Fruit fly (Drosophila melanogaster) whole organism, prepupa: ENCODE data around the gene Gycbeta100B.
A peak's percentile ranks its signal among the peaks of the same experiment; 100 is the strongest.

Experiments
- Blimp-1 ChIP-seq: fragments of 200-800 bp; sonication (Bioruptor generic); optimal IDR thresholded peaks from 3 replicates; lab custom pipeline; 2017; ENCODE audit warnings: missing biosample characterization, missing genetic modification characterization, mild to moderate bottlenecking, moderate library complexity, missing genetic modification reagents
- CG10631 ChIP-seq: fragments of 200-800 bp; sonication (Bioruptor generic); optimal IDR thresholded peaks from 2 replicates; lab custom pipeline; 2016; ENCODE audit warnings: missing biosample characterization, missing genetic modification characterization
- CG10669 ChIP-seq: fragments of 200-800 bp; sonication (Bioruptor generic); optimal IDR thresholded peaks from 3 replicates; lab custom pipeline; 2018; ENCODE audit warnings: missing biosample characterization, mild to moderate bottlenecking, missing genetic modification characterization, moderate library complexity
- CG11294 ChIP-seq: fragments of 200-800 bp; sonication (Bioruptor generic); IDR thresholded peaks from 2 replicates; pipeline ENCODE4 v1.3.6; 2022; ENCODE audit warnings: missing biosample characterization, missing genetic modification characterization
- CG11762 ChIP-seq: fragments of 200-800 bp; sonication (Bioruptor generic); optimal IDR thresholded peaks from 3 replicates; lab custom pipeline; 2016; ENCODE audit warnings: missing biosample characterization, missing genetic modification characterization; ENCODE audit not compliant: insufficient read depth
- CG11902 ChIP-seq: fragments of 200-800 bp; sonication (Bioruptor generic); optimal IDR thresholded peaks from 3 replicates; lab custom pipeline; 2016; ENCODE audit warnings: missing biosample characterization, missing genetic modification characterization
- CG1621 ChIP-seq: fragments of 200-800 bp; sonication (Bioruptor generic); optimal IDR thresholded peaks from 3 replicates; lab custom pipeline; 2018; ENCODE audit warnings: missing biosample characterization, mild to moderate bottlenecking, missing genetic modification characterization
- CG16779 ChIP-seq: fragments of 200-800 bp; sonication (Bioruptor generic); optimal IDR thresholded peaks from 3 replicates; lab custom pipeline; 2017; ENCODE audit warnings: missing biosample characterization, mild to moderate bottlenecking, missing genetic modification characterization
- CG31627 ChIP-seq: fragments of 200-800 bp; sonication (Bioruptor generic); optimal IDR thresholded peaks from 3 replicates; lab custom pipeline; 2016; ENCODE audit warnings: missing biosample characterization, missing genetic modification characterization
- CG34406 ChIP-seq: fragments of 200-800 bp; sonication (Bioruptor generic); optimal IDR thresholded peaks from 3 replicates; lab custom pipeline; 2016; ENCODE audit warnings: missing biosample characterization, missing genetic modification characterization
- CG3919 ChIP-seq: fragments of 200-800 bp; sonication (Bioruptor generic); optimal IDR thresholded peaks from 3 replicates; lab custom pipeline; 2016; ENCODE audit warnings: missing biosample characterization, missing genetic modification characterization
- CG4318 ChIP-seq: fragments of 200-800 bp; sonication (Bioruptor generic); optimal IDR thresholded peaks from 3 replicates; lab custom pipeline; 2017; ENCODE audit warnings: missing biosample characterization, mild to moderate bottlenecking, missing genetic modification characterization
- CG6163 ChIP-seq: fragments of 200-800 bp; sonication (Bioruptor generic); IDR thresholded peaks from 3 replicates; pipeline ENCODE4 v1.3.6; 2022; ENCODE audit warnings: missing biosample characterization, missing genetic modification characterization
- CG6276 ChIP-seq: fragments of 200-800 bp; sonication (Bioruptor generic); optimal IDR thresholded peaks from 2 replicates; lab custom pipeline; 2017; ENCODE audit warnings: missing biosample characterization, mild to moderate bottlenecking, missing genetic modification characterization
- CG6792 ChIP-seq: fragments of 200-800 bp; sonication (Bioruptor generic); optimal IDR thresholded peaks from 3 replicates; lab custom pipeline; 2016; ENCODE audit warnings: missing biosample characterization, missing genetic modification characterization
- CG6808 ChIP-seq: fragments of 200-800 bp; sonication (Bioruptor generic); optimal IDR thresholded peaks from 3 replicates; lab custom pipeline; 2017; ENCODE audit warnings: missing biosample characterization, missing genetic modification characterization, mild to moderate bottlenecking, moderate library complexity, missing genetic modification reagents
- CG6854 ChIP-seq: fragments of 200-800 bp; sonication (Bioruptor generic); optimal IDR thresholded peaks from 2 replicates; lab custom pipeline; 2017; ENCODE audit warnings: missing biosample characterization, mild to moderate bottlenecking, missing genetic modification characterization
- CG7368 ChIP-seq: fragments of 200-800 bp; sonication (Bioruptor generic); optimal IDR thresholded peaks from 3 replicates; lab custom pipeline; 2016; ENCODE audit warnings: missing biosample characterization, missing genetic modification characterization
- CG8119 ChIP-seq: fragments of 200-800 bp; sonication (Bioruptor generic); IDR thresholded peaks from 3 replicates; pipeline ENCODE4 v1.3.6; 2022; ENCODE audit warnings: missing biosample characterization, missing genetic modification characterization
- CG8632 ChIP-seq: fragments of 200-800 bp; sonication (Bioruptor generic); optimal IDR thresholded peaks from 3 replicates; lab custom pipeline; 2016; ENCODE audit warnings: missing biosample characterization, missing genetic modification characterization
- CG9139 ChIP-seq: fragments of 200-800 bp; sonication (Bioruptor generic); optimal IDR thresholded peaks from 3 replicates; lab custom pipeline; 2017; ENCODE audit warnings: missing biosample characterization, mild to moderate bottlenecking, missing genetic modification characterization
- Eip75B ChIP-seq: fragments of 200-800 bp; sonication (Bioruptor generic); optimal IDR thresholded peaks from 3 replicates; lab custom pipeline; 2016; ENCODE audit warnings: missing biosample characterization, missing genetic modification characterization
- Eip93F ChIP-seq: fragments of 200-800 bp; sonication (Bioruptor generic); optimal IDR thresholded peaks from 2 replicates; lab custom pipeline; 2016; ENCODE audit warnings: missing biosample characterization, mild to moderate bottlenecking, missing genetic modification characterization
- Ets21C ChIP-seq: fragments of 200-800 bp; sonication (Bioruptor generic); optimal IDR thresholded peaks from 3 replicates; lab custom pipeline; 2016; ENCODE audit warnings: missing biosample characterization, missing genetic modification characterization
- Ets96B ChIP-seq: fragments of 200-800 bp; optimal IDR thresholded peaks from 2 replicates; lab custom pipeline; 2019; ENCODE audit warnings: missing biosample characterization, mild to moderate bottlenecking, missing genetic modification characterization, moderate library complexity
- Gug ChIP-seq: fragments of 200-800 bp; sonication (Bioruptor generic); IDR thresholded peaks from 2 replicates; pipeline ENCODE4 v1.3.6; 2022; ENCODE audit warnings: missing biosample characterization, missing genetic modification characterization
- Hr38 ChIP-seq: sonication (Bioruptor generic); optimal IDR thresholded peaks from 2 replicates; lab custom pipeline; 2016; ENCODE audit warnings: missing biosample characterization, missing genetic modification characterization
- Hr39 ChIP-seq: fragments of 200-800 bp; sonication (Bioruptor generic); optimal IDR thresholded peaks from 2 replicates; lab custom pipeline; 2016; ENCODE audit warnings: missing biosample characterization, missing genetic modification characterization
- Hr4 ChIP-seq: fragments of 200-800 bp; sonication (Bioruptor generic); optimal IDR thresholded peaks from 3 replicates; lab custom pipeline; 2016; ENCODE audit warnings: missing biosample characterization, missing genetic modification characterization
- Lpt ChIP-seq: fragments of 200-800 bp; sonication (Bioruptor generic); optimal IDR thresholded peaks from 3 replicates; lab custom pipeline; 2016; ENCODE audit warnings: missing biosample characterization, missing genetic modification characterization
- Met ChIP-seq: fragments of 200-800 bp; sonication (Bioruptor generic); optimal IDR thresholded peaks from 3 replicates; lab custom pipeline; 2016; ENCODE audit warnings: missing biosample characterization, missing genetic modification characterization
- OdsH ChIP-seq: fragments of 200-800 bp; sonication (Bioruptor generic); optimal IDR thresholded peaks from 3 replicates; lab custom pipeline; 2016; ENCODE audit warnings: missing biosample characterization, missing genetic modification characterization
- Smox ChIP-seq: fragments of 200-800 bp; sonication (Bioruptor generic); optimal IDR thresholded peaks from 3 replicates; lab custom pipeline; 2016; ENCODE audit warnings: missing biosample characterization, missing genetic modification characterization
- Sox102F ChIP-seq: fragments of 200-800 bp; sonication (Bioruptor generic); optimal IDR thresholded peaks from 2 replicates; lab custom pipeline; 2016; ENCODE audit warnings: missing biosample characterization, mild to moderate bottlenecking, missing genetic modification characterization
- Sox14 ChIP-seq: fragments of 200-800 bp; sonication (Bioruptor generic); optimal IDR thresholded peaks from 3 replicates; lab custom pipeline; 2016; ENCODE audit warnings: missing biosample characterization, missing genetic modification characterization
- Sox15 ChIP-seq: fragments of 200-800 bp; sonication (Bioruptor generic); optimal IDR thresholded peaks from 3 replicates; lab custom pipeline; 2016; ENCODE audit warnings: missing biosample characterization, missing genetic modification characterization
- achi ChIP-seq: fragments of 200-800 bp; sonication (Bioruptor generic); optimal IDR thresholded peaks from 3 replicates; lab custom pipeline; 2016; ENCODE audit warnings: missing biosample characterization, missing genetic modification characterization
- acj6 ChIP-seq: fragments of 200-800 bp; sonication (Bioruptor generic); optimal IDR thresholded peaks from 3 replicates; lab custom pipeline; 2016; ENCODE audit warnings: missing biosample characterization, missing genetic modification characterization
- cyc ChIP-seq: fragments of 200-800 bp; sonication (Bioruptor generic); optimal IDR thresholded peaks from 3 replicates; lab custom pipeline; 2016; ENCODE audit warnings: missing biosample characterization, missing genetic modification characterization
- dac ChIP-seq: fragments of 200-800 bp; sonication (Bioruptor generic); optimal IDR thresholded peaks from 2 replicates; lab custom pipeline; 2017; ENCODE audit warnings: missing biosample characterization, mild to moderate bottlenecking, missing genetic modification characterization
- dsx ChIP-seq: fragments of 200-800 bp; optimal IDR thresholded peaks from 3 replicates; lab custom pipeline; 2019; ENCODE audit warnings: missing biosample characterization, mild to moderate bottlenecking, missing genetic modification characterization, moderate library complexity; ENCODE audit not compliant: poor library complexity, severe bottlenecking
- fd59A ChIP-seq: fragments of 200-800 bp; sonication (Bioruptor generic); optimal IDR thresholded peaks from 2 replicates; lab custom pipeline; 2017; ENCODE audit warnings: missing biosample characterization, mild to moderate bottlenecking, missing genetic modification characterization, missing genetic modification reagents
- fd85E ChIP-seq: fragments of 200-800 bp; sonication (Bioruptor generic); optimal IDR thresholded peaks from 3 replicates; lab custom pipeline; 2016; ENCODE audit warnings: missing biosample characterization, missing genetic modification characterization
- fkh ChIP-seq: fragments of 200-800 bp; sonication (Bioruptor generic); optimal IDR thresholded peaks from 3 replicates; lab custom pipeline; 2017; ENCODE audit warnings: missing biosample characterization, mild to moderate bottlenecking, missing genetic modification characterization, moderate library complexity
- lz ChIP-seq: fragments of 200-800 bp; sonication (Bioruptor generic); optimal IDR thresholded peaks from 3 replicates; lab custom pipeline; 2016; ENCODE audit warnings: missing biosample characterization, missing genetic modification characterization
- net ChIP-seq: fragments of 200-800 bp; sonication (Bioruptor generic); optimal IDR thresholded peaks from 3 replicates; lab custom pipeline; 2016; ENCODE audit warnings: missing biosample characterization, missing genetic modification characterization
- pdm3 ChIP-seq: fragments of 200-800 bp; sonication (Bioruptor generic); optimal IDR thresholded peaks from 3 replicates; lab custom pipeline; 2016; ENCODE audit warnings: missing biosample characterization, missing genetic modification characterization
- salr ChIP-seq, 2 experiments: fragments of 200-800 bp; sonication (Bioruptor generic); optimal IDR thresholded peaks; 3 replicates each; lab custom pipeline; 2016 to 2018; ENCODE audit warnings: missing biosample characterization in 2 of 2, missing genetic modification characterization in 2 of 2, mild to moderate bottlenecking in 1 of 2
- ss ChIP-seq, 2 experiments: fragments of 200-800 bp; sonication (Bioruptor generic); optimal IDR thresholded peaks; 2 replicates in 1 of 2; 3 replicates in 1 of 2; lab custom pipeline; 2017 to 2018; ENCODE audit warnings: mild to moderate bottlenecking in 2 of 2, missing biosample characterization in 2 of 2, missing genetic modification characterization in 2 of 2, moderate library complexity in 1 of 2
- svp ChIP-seq: fragments of 200-800 bp; sonication (Bioruptor generic); peaks from one replicate; lab custom pipeline; 2016; ENCODE audit warnings: missing biosample characterization, missing genetic modification characterization
- vri ChIP-seq: fragments of 200-800 bp; sonication (Bioruptor generic); optimal IDR thresholded peaks from 3 replicates; lab custom pipeline; 2016; ENCODE audit warnings: missing biosample characterization, mild to moderate bottlenecking, missing genetic modification characterization

Gycbeta100B gene

DNA sequence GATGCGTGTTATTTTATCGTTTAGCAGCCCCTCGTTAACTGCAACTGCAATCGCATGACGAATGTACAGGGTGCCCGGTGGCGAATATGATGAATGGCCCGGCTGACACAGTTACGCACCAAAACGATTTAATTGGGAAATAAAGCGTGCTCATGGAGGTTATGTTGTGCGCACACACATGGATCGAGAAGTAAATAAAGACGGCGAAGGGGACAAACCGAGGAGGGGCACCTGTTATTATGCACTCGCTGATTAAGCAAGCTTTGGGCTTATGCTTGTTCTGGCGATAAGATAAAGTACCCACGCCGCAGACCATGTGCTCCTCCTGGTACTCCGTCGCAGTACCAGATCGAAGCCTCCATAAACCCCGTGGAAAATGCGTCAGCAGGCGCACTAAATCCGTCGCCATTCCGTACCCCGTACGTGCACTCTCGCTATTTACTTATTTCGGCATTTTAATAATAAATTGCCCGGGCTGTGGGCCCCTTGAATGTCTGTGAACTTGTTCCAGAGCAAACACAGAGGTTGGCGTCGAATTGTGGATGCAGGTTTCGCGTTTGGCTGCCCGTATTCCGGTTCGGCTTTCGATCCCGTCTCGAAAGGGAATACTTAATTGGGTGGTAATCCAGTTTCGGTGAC, 91.0 kb downstream of the Gycbeta100B start:
- peak; percentile 44 for TF ChIP-seq CG11762 (GFP tag; lab: Kevin White, UChicago)
- TF ChIP-seq Eip75B = peak; percentile 80
- no peak for TF ChIP-seq CG4318 (GFP tag; lab: Kevin White, UChicago)
- no peak for TF ChIP-seq Sox14
- no peak for TF ChIP-seq net (GFP tag; lab: Kevin White, UChicago)
- TF ChIP-seq Sox15 = peak; percentile 50
- no peak for TF ChIP-seq OdsH (GFP tag; lab: Kevin White, UChicago)
- peak; percentile 94 for TF ChIP-seq vri
- TF ChIP-seq achi (GFP tag; lab: Kevin White, UChicago) = no peak
- TF ChIP-seq CG10669 (GFP tag; lab: Kevin White, UChicago) = no peak
- TF ChIP-seq Lpt (GFP tag; lab: Kevin White, UChicago) = peak; percentile 40
- no peak; the same call in 1 of the 2 replicates for TF ChIP-seq CG11294 (GFP tag; lab: Robert Waterston, UW)
- TF ChIP-seq fkh (GFP tag; lab: Kevin White, UChicago) = no peak
- peak; percentile 25 for TF ChIP-seq CG10631 (GFP tag; lab: Kevin White, UChicago)
- TF ChIP-seq fd59A (GFP tag; lab: Kevin White, UChicago) = peak; percentile 8
- peak; percentile 68 for TF ChIP-seq Hr39 (GFP tag; lab: Kevin White, UChicago)
- no peak for TF ChIP-seq ss (GFP tag; optimal IDR thresholded peaks at IDR 0.05; lab: Kevin White, UChicago)
- no peak for TF ChIP-seq CG9139 (GFP tag; lab: Kevin White, UChicago)
- no peak for TF ChIP-seq pdm3
- TF ChIP-seq CG31627 (GFP tag; lab: Kevin White, UChicago) = peak; percentile 73
- peak; percentile 69; the same call in 2 of the 3 replicates for TF ChIP-seq CG6163 (GFP tag; lab: Robert Waterston, UW)
- TF ChIP-seq CG8119 = peak; percentile 67; the same call in 2 of the 3 replicates
- no peak for TF ChIP-seq CG6808
- TF ChIP-seq fd85E (GFP tag; lab: Kevin White, UChicago) = peak; percentile 7
- TF ChIP-seq CG11902 = peak; percentile 28
- peak; percentile 84 for TF ChIP-seq CG34406 (GFP tag; lab: Kevin White, UChicago)
- TF ChIP-seq CG16779 (tag; lab: Kevin White, UChicago) = no peak
- peak; percentile 59 for TF ChIP-seq cyc (GFP tag; lab: Kevin White, UChicago)
- no peak for TF ChIP-seq Hr38 (GFP tag; lab: Kevin White, UChicago)
- TF ChIP-seq dsx (GFP tag; lab: Kevin White, UChicago) = no peak
- peak; percentile 24 for TF ChIP-seq Blimp-1 (GFP tag; lab: Kevin White, UChicago)
- peak; percentile 77 for TF ChIP-seq Smox
- no peak for TF ChIP-seq CG1621
- peak; percentile 45 for TF ChIP-seq Hr4 (GFP tag; lab: Kevin White, UChicago)
- TF ChIP-seq Ets21C (GFP tag; lab: Kevin White, UChicago) = peak; percentile 58
- TF ChIP-seq svp (GFP tag; lab: Kevin White, UChicago) = peak; percentile 91
- peak; percentile 80 for TF ChIP-seq lz (GFP tag; lab: Kevin White, UChicago)
- no peak for TF ChIP-seq salr (GFP tag; optimal IDR thresholded peaks at IDR 0.05; lab: Kevin White, UChicago)
- peak; percentile 67 for TF ChIP-seq CG8632 (GFP tag; lab: Kevin White, UChicago)
- TF ChIP-seq CG7368 (GFP tag; lab: Kevin White, UChicago) = peak; percentile 60
- no peak for TF ChIP-seq CG6276 (GFP tag; lab: Kevin White, UChicago)
- no peak for TF ChIP-seq dac (GFP tag; lab: Kevin White, UChicago)
- TF ChIP-seq Sox102F (GFP tag; lab: Kevin White, UChicago) = peak; percentile 86
- peak; percentile 55 for TF ChIP-seq acj6
- no peak for TF ChIP-seq Ets96B (tag; lab: Kevin White, UChicago)
- TF ChIP-seq CG6792 (GFP tag; lab: Kevin White, UChicago) = peak; percentile 81
- TF ChIP-seq CG3919 = no peak
- TF ChIP-seq CG6854 (GFP tag; lab: Kevin White, UChicago) = peak; percentile 39
- TF ChIP-seq Met (GFP tag; lab: Kevin White, UChicago) = peak; percentile 85
- 0 out of 2 replicates have a peak, but pooled peaks have one; percentile 25 for TF ChIP-seq Gug (GFP tag; lab: Robert Waterston, UW)
- peak; percentile 68 for TF ChIP-seq Eip93F
